Fruit fly (Drosophila melanogaster) whole organism, pupa: ENCODE data around the gene fiz.

Experiments used
- CG15710 ChIP-seq: fragments of 200-800 bp; sonication (Bioruptor generic); optimal IDR thresholded peaks from 2 replicates; lab custom pipeline; 2018; ENCODE audit warnings: missing biosample characterization, mild to moderate bottlenecking, missing genetic modification characterization, moderate library complexity
- CG32121 ChIP-seq: fragments of 200-800 bp; sonication (Bioruptor generic); IDR thresholded peaks from 2 replicates; pipeline ENCODE4 v1.3.6; 2022; ENCODE audit warnings: missing biosample characterization, missing genetic modification characterization
- CG8301 ChIP-seq: fragments of 200-800 bp; sonication (Bioruptor generic); optimal IDR thresholded peaks from 2 replicates; lab custom pipeline; 2018; ENCODE audit warnings: missing biosample characterization, mild to moderate bottlenecking, missing genetic modification characterization
- CG9948 ChIP-seq: fragments of 200-800 bp; sonication (Bioruptor generic); optimal IDR thresholded peaks from 2 replicates; lab custom pipeline; 2018; ENCODE audit warnings: missing biosample characterization, mild to moderate bottlenecking, missing genetic modification characterization, moderate library complexity
- EcR ChIP-seq: fragments of 200-800 bp; sonication (Bioruptor generic); optimal IDR thresholded peaks from 3 replicates; lab custom pipeline; 2019; ENCODE audit warnings: missing biosample characterization, missing genetic modification characterization, mild to moderate bottlenecking, moderate library complexity, missing genetic modification reagents
- Pif1A ChIP-seq: fragments of 200-800 bp; sonication (Bioruptor generic); optimal IDR thresholded peaks from 3 replicates; lab custom pipeline; 2016; ENCODE audit warnings: missing biosample characterization, missing genetic modification characterization
- Snoo ChIP-seq: fragments of 200-800 bp; sonication (Bioruptor generic); optimal IDR thresholded peaks from 3 replicates; lab custom pipeline; 2017; ENCODE audit warnings: missing biosample characterization, mild to moderate bottlenecking, missing genetic modification characterization, inconsistent platforms
- fd96Ca ChIP-seq: fragments of 200-800 bp; sonication (Bioruptor generic); IDR thresholded peaks from 3 replicates; pipeline ENCODE4 v1.3.6; 2022; ENCODE audit warnings: missing biosample characterization, missing genetic modification characterization

DNA sequence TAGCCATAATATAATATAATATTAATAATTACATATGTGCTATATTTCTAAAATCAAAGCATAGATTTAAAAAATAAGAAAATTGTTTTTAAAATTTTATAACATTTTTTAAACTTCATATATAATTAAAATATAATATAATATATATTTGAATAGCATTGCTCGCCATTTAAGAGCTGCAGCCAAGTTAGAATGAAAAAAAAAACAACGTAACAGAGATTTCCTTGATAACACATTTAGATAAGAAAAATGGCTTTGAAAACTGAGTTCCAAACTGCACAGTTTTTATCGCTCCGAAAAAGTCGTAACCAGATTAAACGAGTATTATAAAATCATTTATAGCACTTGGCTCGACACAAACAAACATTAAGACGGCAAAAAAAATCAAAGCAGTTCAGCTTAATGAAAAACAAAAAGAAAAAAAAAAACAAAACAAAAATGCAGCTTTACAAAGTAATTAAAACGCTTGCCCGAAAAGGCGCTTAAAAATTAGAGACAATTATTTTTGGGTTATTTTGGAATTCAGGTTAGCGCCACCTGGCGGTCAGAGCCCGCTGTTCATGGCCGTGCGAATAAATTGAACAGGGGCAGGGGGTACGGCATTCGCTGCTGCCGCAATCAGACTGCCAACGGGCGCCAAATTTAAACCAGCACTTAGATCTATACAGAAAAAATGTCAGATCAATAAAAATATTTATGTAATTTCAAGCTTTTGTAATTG lies at the start of gene fiz:
- TF ChIP-seq CG9948 (tag; lab: Kevin White, UChicago) = no peak
- TF ChIP-seq EcR = no peak
- TF ChIP-seq CG32121 (GFP tag; lab: Robert Waterston, UW) = no peak
- TF ChIP-seq CG8301 (tag; lab: Kevin White, UChicago) = no peak
- TF ChIP-seq Pif1A (GFP tag; lab: Kevin White, UChicago) = no peak
- TF ChIP-seq Snoo (tag; lab: Kevin White, UChicago) = no peak
- no peak for TF ChIP-seq fd96Ca (GFP tag; lab: Robert Waterston, UW)
- no peak for TF ChIP-seq CG15710 (tag; lab: Kevin White, UChicago)
